Worm (Caenorhabditis elegans) whole organism, L1 larva: ENCODE results near the gene F53C3.3.

Experiments
- ama-1 ChIP-seq: fragments of 150-350 bp; optimal IDR thresholded peaks from 2 replicates; lab custom pipeline; 2014
- grh-1 ChIP-seq: fragments of 200-800 bp; sonication (Bioruptor generic); IDR thresholded peaks from 2 replicates; pipeline ENCODE4 v1.3.6; 2022; ENCODE audit warnings: missing genetic modification reagents, missing genetic modification characterization, missing compliant biosample characterization
- lin-13 ChIP-seq: fragments of 150-350 bp; optimal IDR thresholded peaks from 2 replicates; lab custom pipeline; 2014; ENCODE audit warnings: missing biosample characterization, missing genetic modification reagents, missing genetic modification characterization
- lin-35 ChIP-seq, 2 experiments: fragments of 150-350 bp; optimal IDR thresholded peaks; 2 replicates each; lab custom pipeline; 2014; ENCODE audit warnings: missing biosample characterization in 2 of 2, missing genetic modification characterization in 2 of 2, missing genetic modification reagents in 2 of 2
- lsy-2 ChIP-seq, 2 experiments: fragments of 150-350 bp; optimal IDR thresholded peaks; 2 replicates each; lab custom pipeline; 2014; ENCODE audit warnings: missing biosample characterization in 2 of 2, missing genetic modification characterization in 2 of 2
- mdl-1 ChIP-seq, 2 experiments: fragments of 150-350 bp; optimal IDR thresholded peaks; 2 replicates each; lab custom pipeline; 2014 to 2017; ENCODE audit warnings: missing biosample characterization in 2 of 2, missing genetic modification characterization in 2 of 2, inconsistent platforms in 1 of 2
- mef-2 ChIP-seq: fragments of 150-350 bp; optimal IDR thresholded peaks from 2 replicates; lab custom pipeline; 2014; ENCODE audit warnings: missing biosample characterization, missing genetic modification characterization
- nhr-76 ChIP-seq: sonication (generic microtip); optimal IDR thresholded peaks from 2 replicates; lab custom pipeline; 2017; ENCODE audit warnings: missing biosample characterization, missing genetic modification characterization
- pax-3 ChIP-seq: fragments of 200-800 bp; sonication (Bioruptor generic); optimal IDR thresholded peaks from 2 replicates; lab custom pipeline; 2018; ENCODE audit warnings: mild to moderate bottlenecking, missing genetic modification characterization, moderate library complexity, missing compliant biosample characterization
- tbx-2 ChIP-seq: sonication (generic microtip); optimal IDR thresholded peaks from 2 replicates; lab custom pipeline; 2016; ENCODE audit warnings: missing genetic modification characterization, missing compliant biosample characterization

ce11 chrII:3920611-3921010 is 18.0 kb downstream of the F53C3.3 start:
- TF ChIP-seq mdl-1 (tag; optimal IDR thresholded peaks at IDR 0.05; lab: Kevin White, UChicago) = no peak
- TF ChIP-seq ama-1 = no peak
- no peak for TF ChIP-seq pax-3 (tag; lab: Kevin White, UChicago)
- no peak for TF ChIP-seq mef-2 (tag; lab: Kevin White, UChicago)
- TF ChIP-seq lsy-2 (tag; optimal IDR thresholded peaks at IDR 0.05; lab: Kevin White, UChicago) = no peak
- no peak for TF ChIP-seq grh-1
- no peak for TF ChIP-seq nhr-76 (tag; lab: Kevin White, UChicago)
- no peak for TF ChIP-seq tbx-2 (tag; lab: Kevin White, UChicago)
- TF ChIP-seq lin-13 (GFP tag; lab: Kevin White, UChicago) = no peak
- no peak for TF ChIP-seq lin-35 (GFP tag; optimal IDR thresholded peaks at IDR 0.05; lab: Kevin White, UChicago)
